Worm (Caenorhabditis elegans): ENCODE results near the gene F26F2.13.

The F26F2.13 gene

DNA sequence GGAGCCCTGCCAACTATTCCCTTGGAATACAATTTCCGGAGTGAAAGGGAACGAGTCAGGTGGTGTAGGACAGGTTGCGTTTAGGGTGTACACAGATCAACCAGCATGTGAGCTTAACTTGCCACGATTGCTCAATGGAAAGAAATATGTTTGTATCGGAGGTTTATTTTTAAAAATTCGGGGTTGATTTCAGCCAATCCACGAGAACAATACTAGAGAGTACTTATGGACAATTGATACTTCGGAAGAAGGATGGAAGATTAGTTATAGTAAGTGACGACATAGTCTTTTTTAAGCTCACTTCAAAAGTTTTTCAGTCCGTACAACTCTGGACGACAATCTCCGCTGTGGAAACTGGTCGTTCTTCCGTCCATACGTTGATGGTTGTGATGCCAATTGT is 10.7 kb downstream of the F26F2.13 start:
- no peak for TF ChIP-seq blmp-1 (tag; optimal IDR thresholded peaks at IDR 0.05; ENCODE audit: insufficient read depth)
- no peak for TF ChIP-seq unc-55 (GFP tag; optimal IDR thresholded peaks at IDR 0.05)
- TF ChIP-seq lin-11 (tag; optimal IDR thresholded peaks at IDR 0.05), result no peak
- TF ChIP-seq ztf-11 (tag; optimal IDR thresholded peaks at IDR 0.05), result no peak
- TF ChIP-seq mdl-1 (tag; optimal IDR thresholded peaks at IDR 0.05), result no peak
- no peak for TF ChIP-seq ceh-16 (tag; optimal IDR thresholded peaks at IDR 0.05)
- no peak for TF ChIP-seq C34F6.9 (tag; optimal IDR thresholded peaks at IDR 0.05)
- TF ChIP-seq crh-2 (tag; optimal IDR thresholded peaks at IDR 0.05), result no peak
- no peak for TF ChIP-seq nhr-12 (tag; optimal IDR thresholded peaks at IDR 0.05)
- no peak for TF ChIP-seq egl-27 (tag; optimal IDR thresholded peaks at IDR 0.05)
- TF ChIP-seq ZK546.5 (tag; optimal IDR thresholded peaks at IDR 0.05), result no peak
- no peak for TF ChIP-seq zag-1 (tag; optimal IDR thresholded peaks at IDR 0.05)

- TF ChIP-seq elt-3 (tag; optimal IDR thresholded peaks at IDR 0.05) (no peak), nhr-129 (tag; optimal IDR thresholded peaks at IDR 0.05) (no peak), R02D3.7 (tag; optimal IDR thresholded peaks at IDR 0.05) (no peak), crh-2 (tag; optimal IDR thresholded peaks at IDR 0.05) (no peak), elt-1 (tag; optimal IDR thresholded peaks at IDR 0.05) (no peak), nhr-11 (tag; optimal IDR thresholded peaks at IDR 0.05) (no peak), peb-1 (tag; optimal IDR thresholded peaks at IDR 0.05) (no peak), lin-39 (tag; optimal IDR thresholded peaks at IDR 0.05) (no peak), sma-3 (GFP tag; optimal IDR thresholded peaks at IDR 0.05) (no peak), ztf-11 (tag; optimal IDR thresholded peaks at IDR 0.05) (no peak), blmp-1 (tag; optimal IDR thresholded peaks at IDR 0.05; ENCODE audit: insufficient read depth) (no peak), dmd-4 (tag; optimal IDR thresholded peaks at IDR 0.05) (no peak), nhr-21 (tag; optimal IDR thresholded peaks at IDR 0.05) (no peak), aly-2 (tag; optimal IDR thresholded peaks at IDR 0.05) (no peak), nhr-23 (tag; optimal IDR thresholded peaks at IDR 0.05) (no peak)
These were observed 15.4 kb downstream of the F26F2.13 start, which contains the start of gene F26F2.8 for ce11 chrV:20579534-20579933. TSS of gene F26F2.8 (plus strand) at chrV:20579546.

DNA sequence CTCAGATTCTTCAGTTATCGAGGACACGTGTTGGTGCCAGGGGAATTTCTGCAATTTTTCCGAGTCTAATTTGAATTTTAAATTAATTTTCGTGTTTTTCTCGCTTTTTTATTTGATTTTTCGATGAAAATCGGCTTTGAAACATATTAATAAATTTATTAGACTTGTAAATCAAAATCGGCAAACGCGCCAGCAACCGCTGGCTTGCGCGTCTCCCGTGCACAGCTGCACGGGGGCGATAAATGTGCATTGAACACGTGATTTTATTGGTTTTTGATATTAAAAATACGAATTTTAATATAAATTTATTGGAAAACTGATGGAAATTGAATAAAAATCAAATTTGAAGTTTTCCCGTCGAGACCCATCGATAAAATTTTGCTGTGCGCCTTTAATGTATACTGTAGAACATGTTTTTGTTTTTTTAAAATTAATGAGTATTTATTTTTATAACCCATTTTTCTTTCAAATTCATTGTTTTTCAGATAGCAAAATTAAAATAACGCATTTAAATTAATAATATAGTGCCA is 16.4 kb downstream of the F26F2.13 start, which contains the start of gene F26F2.7:
F26F2.7 (plus strand) TSS at position 480 of the 530 bp plus-strand sequence.
- TF ChIP-seq lin-13 (GFP tag; optimal IDR thresholded peaks at IDR 0.05) (peak; percentile 85), unc-62 (GFP tag; optimal IDR thresholded peaks at IDR 0.05) (no peak), fos-1 (tag; optimal IDR thresholded peaks at IDR 0.05) (peak; percentile 45), elt-3 (tag; optimal IDR thresholded peaks at IDR 0.05) (no peak), ztf-11 (tag; optimal IDR thresholded peaks at IDR 0.05) (no peak), nhr-237 (tag; optimal IDR thresholded peaks at IDR 0.05) (no peak), Y55F3AM.14 (GFP tag; optimal IDR thresholded peaks at IDR 0.05) (no peak), mdl-1 (tag; optimal IDR thresholded peaks at IDR 0.05) (peak; percentile 30 to 45), sma-3 (GFP tag; optimal IDR thresholded peaks at IDR 0.05) (peak; percentile 80), zag-1 (tag; optimal IDR thresholded peaks at IDR 0.05) (peak; percentile 34), alr-1 (tag; optimal IDR thresholded peaks at IDR 0.05) (no peak), F13H6.1 (tag; optimal IDR thresholded peaks at IDR 0.05) (peak; percentile 68), peb-1 (tag; optimal IDR thresholded peaks at IDR 0.05) (no peak), ZK546.5 (tag; optimal IDR thresholded peaks at IDR 0.05) (no peak), snpc-4 (tag; optimal IDR thresholded peaks at IDR 0.05) (peak; percentile 43), ama-1 (optimal IDR thresholded peaks at IDR 0.05) (no peak), dmd-4 (tag; optimal IDR thresholded peaks at IDR 0.05) (peak; percentile 29), elt-1 (tag; optimal IDR thresholded peaks at IDR 0.05) (no peak), nhr-10 (tag; optimal IDR thresholded peaks at IDR 0.05) (no peak), nhr-77 (tag; optimal IDR thresholded peaks at IDR 0.05) (no peak), mab-5 (tag; optimal IDR thresholded peaks at IDR 0.05) (peak; percentile 61), ztf-1 (GFP tag; conservative IDR thresholded peaks at IDR 0.05) (no peak), sma-9 (GFP tag; optimal IDR thresholded peaks at IDR 0.05) (no peak), sma-9 (tag; optimal IDR thresholded peaks at IDR 0.05) (no peak), unc-55 (GFP tag; optimal IDR thresholded peaks at IDR 0.05) (peak; percentile 75), skn-1 (tag; optimal IDR thresholded peaks at IDR 0.05) (no peak), crh-2 (tag; optimal IDR thresholded peaks at IDR 0.05) (peak; percentile 88), nhr-129 (tag; optimal IDR thresholded peaks at IDR 0.05) (no peak), nhr-23 (tag; optimal IDR thresholded peaks at IDR 0.05) (no peak), lin-39 (tag; optimal IDR thresholded peaks at IDR 0.05) (no peak), ceh-16 (tag; optimal IDR thresholded peaks at IDR 0.05) (no peak), lin-11 (tag; optimal IDR thresholded peaks at IDR 0.05) (peak; percentile 75), sem-4 (tag; optimal IDR thresholded peaks at IDR 0.05) (peak; percentile 71), ztf-4 (tag; optimal IDR thresholded peaks at IDR 0.05) (peak; percentile 61), gmeb-1 (tag; optimal IDR thresholded peaks at IDR 0.05) (peak; percentile 80), nhr-21 (tag; optimal IDR thresholded peaks at IDR 0.05) (peak; percentile 58), nhr-11 (tag; optimal IDR thresholded peaks at IDR 0.05) (no peak), unc-39 (tag; optimal IDR thresholded peaks at IDR 0.05) (no peak), aly-2 (tag; optimal IDR thresholded peaks at IDR 0.05) (no peak), C34F6.9 (tag; optimal IDR thresholded peaks at IDR 0.05) (peak; percentile 94), mbf-1 (tag; optimal IDR thresholded peaks at IDR 0.05) (no peak), lsy-2 (tag; optimal IDR thresholded peaks at IDR 0.05) (peak; percentile 82 to 93), R02D3.7 (tag; optimal IDR thresholded peaks at IDR 0.05) (peak; percentile 21), blmp-1 (tag; optimal IDR thresholded peaks at IDR 0.05; ENCODE audit: insufficient read depth) (no peak), ceh-82 (tag; optimal IDR thresholded peaks at IDR 0.05) (no peak), egl-27 (tag; optimal IDR thresholded peaks at IDR 0.05) (peak; percentile 21)

All from whole organism, L2 larva.